Worm (Caenorhabditis elegans): Measurements from ENCODE around the gene parg-1.

Gene parg-1

DNA sequence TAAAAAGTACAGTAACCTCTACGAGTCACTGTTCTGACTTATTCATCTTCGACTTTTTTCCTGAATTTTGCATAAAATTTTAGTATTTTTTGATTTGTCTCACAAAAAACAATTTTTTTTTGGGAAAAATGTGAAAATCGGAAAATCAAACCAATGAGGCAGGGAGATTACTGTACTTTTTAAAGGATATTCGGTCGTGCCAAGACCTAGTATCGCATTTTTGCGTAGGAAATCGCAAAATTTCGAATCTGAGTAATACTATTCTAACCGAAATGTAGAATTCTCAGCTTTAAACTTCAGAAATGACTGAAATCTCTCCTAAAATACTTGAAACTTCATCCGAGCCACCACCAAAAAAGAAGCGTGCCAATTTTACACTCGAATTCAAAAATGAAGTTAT is 8.3 kb upstream of the parg-1 start, which contains the start of gene F21D5.4:
TSS of gene F21D5.4 (plus strand) at position 301 of the 400 bp plus-strand sequence.
- TF ChIP-seq ama-1 (optimal IDR thresholded peaks at IDR 0.05) (no peak), C38D4.7 (GFP tag; optimal IDR thresholded peaks at IDR 0.05) (no peak), ceh-34 (tag; optimal IDR thresholded peaks at IDR 0.05) (no peak), ceh-14 (tag; optimal IDR thresholded peaks at IDR 0.05) (no peak), che-1 (tag; optimal IDR thresholded peaks at IDR 0.05) (no peak)

DNA sequence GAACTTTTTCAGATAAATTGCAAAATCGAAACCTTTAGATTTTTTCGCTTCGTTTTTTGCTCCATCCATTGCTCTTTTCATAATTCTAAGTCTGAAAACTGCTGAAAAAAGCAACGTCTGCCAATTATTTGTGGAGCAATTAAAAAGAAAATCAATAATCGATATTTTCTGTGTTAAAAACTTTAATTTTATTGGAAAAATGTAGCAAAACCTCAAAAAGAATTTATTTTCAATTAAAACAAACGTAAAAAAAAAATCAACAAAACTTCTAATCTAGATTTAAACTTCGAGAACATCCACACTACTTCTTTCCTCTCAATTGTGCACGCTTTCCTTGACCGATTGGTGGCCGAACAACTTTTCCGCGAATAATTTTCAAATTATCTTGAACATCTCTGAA is 6.8 kb upstream of the parg-1 start, which contains the start of gene F21D5.5:
TSS of gene F21D5.5 (minus strand) at position 101 of the 400 bp plus-strand sequence.
- TF ChIP-seq tbx-2 (tag; optimal IDR thresholded peaks at IDR 0.05) (no peak), tbx-7 (tag; optimal IDR thresholded peaks at IDR 0.05) (no peak), ceh-48 (tag; optimal IDR thresholded peaks at IDR 0.05) (no peak), dve-1 (tag; optimal IDR thresholded peaks at IDR 0.05) (no peak), hlh-30 (tag; optimal IDR thresholded peaks at IDR 0.05; ENCODE audit: insufficient read depth) (no peak), npax-4 (tag; optimal IDR thresholded peaks at IDR 0.05) (no peak), ttx-3 (tag; optimal IDR thresholded peaks at IDR 0.05) (no peak)

DNA sequence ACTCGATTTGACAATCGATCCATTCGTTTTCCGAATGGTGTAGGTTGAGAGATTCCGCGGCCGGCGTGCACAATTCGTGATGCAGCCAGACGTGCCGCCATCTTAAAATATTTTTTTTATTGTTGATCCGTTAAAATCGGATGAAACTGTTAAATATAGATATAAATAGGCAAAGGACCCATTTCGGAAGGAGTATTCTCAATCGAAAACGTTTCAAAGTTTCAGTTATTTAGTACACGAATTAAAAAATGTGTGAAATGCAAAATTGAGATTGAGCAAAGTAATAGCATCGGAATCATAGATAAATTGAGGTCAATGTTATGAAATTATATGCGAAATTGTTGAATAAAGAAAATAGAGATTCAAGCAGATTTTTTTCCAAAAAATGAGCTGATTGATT is 6.1 kb upstream of the parg-1 start, which contains the start of gene mrps-33:
TSS of gene mrps-33 (minus strand) at position 101 of the 400 bp plus-strand sequence.
- no peak for TF ChIP-seq ceh-34 (tag; optimal IDR thresholded peaks at IDR 0.05)
- TF ChIP-seq unc-3 (GFP tag; conservative IDR thresholded peaks at IDR 0.05), result no peak
- no peak for TF ChIP-seq unc-3 (tag; optimal IDR thresholded peaks at IDR 0.05)
- no peak for TF ChIP-seq hlh-15 (tag; optimal IDR thresholded peaks at IDR 0.05)
- no peak for TF ChIP-seq lin-11 (tag; optimal IDR thresholded peaks at IDR 0.05)
- no peak for TF ChIP-seq T23F11.4 (GFP tag; optimal IDR thresholded peaks at IDR 0.05)
- TF ChIP-seq K09A11.1 (tag; optimal IDR thresholded peaks at IDR 0.05; ENCODE audit: insufficient read depth), result no peak
- TF ChIP-seq unc-86 (tag; optimal IDR thresholded peaks at IDR 0.05), result no peak
- no peak for TF ChIP-seq unc-42 (tag; optimal IDR thresholded peaks at IDR 0.05)
- no peak for TF ChIP-seq eyg-1 (tag; optimal IDR thresholded peaks at IDR 0.05)
- no peak for TF ChIP-seq ceh-22 (tag; optimal IDR thresholded peaks at IDR 0.05)
- TF ChIP-seq nfya-1 (tag; optimal IDR thresholded peaks at IDR 0.05), result no peak
- no peak for TF ChIP-seq ttx-3 (tag; optimal IDR thresholded peaks at IDR 0.05)
- TF ChIP-seq pros-1 (tag; optimal IDR thresholded peaks at IDR 0.05), result no peak
- no peak for TF ChIP-seq ceh-18 (tag; optimal IDR thresholded peaks at IDR 0.05)
- no peak for TF ChIP-seq pax-1 (tag; optimal IDR thresholded peaks at IDR 0.05)

DNA sequence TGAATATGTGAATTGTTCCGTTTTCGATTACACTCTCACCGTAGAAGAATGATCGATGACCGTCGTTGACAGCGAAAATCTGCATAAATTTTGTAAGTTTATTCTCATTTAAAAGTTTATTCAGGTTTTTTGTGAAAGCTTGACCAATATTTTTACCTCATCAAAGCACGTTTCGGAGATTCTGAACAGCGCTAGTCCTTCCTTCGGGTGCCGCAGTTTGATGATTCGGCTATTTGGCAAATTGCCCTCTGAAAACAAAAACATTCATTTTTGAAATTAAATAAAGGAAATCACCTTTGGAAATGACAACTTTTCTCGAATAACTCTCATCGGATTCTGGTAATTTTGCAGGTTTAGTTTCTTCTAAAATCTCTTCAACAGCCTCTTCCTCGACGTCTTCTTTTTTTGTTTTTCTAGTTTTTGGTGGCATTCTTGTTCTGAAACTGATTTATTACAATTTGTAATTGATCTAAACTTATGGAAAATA is 5.1 kb upstream of the parg-1 start, which contains the start of gene F21D5.6:
TSS of gene F21D5.6 (minus strand) at position 437 of the 487 bp plus-strand sequence.
- TF ChIP-seq ceh-30 (tag; optimal IDR thresholded peaks at IDR 0.05), result no peak
- TF ChIP-seq pqm-1 (tag; optimal IDR thresholded peaks at IDR 0.05), result no peak
- no peak for TF ChIP-seq ttx-3 (tag; optimal IDR thresholded peaks at IDR 0.05)
- TF ChIP-seq C38D4.7 (GFP tag; optimal IDR thresholded peaks at IDR 0.05), result no peak
- no peak for TF ChIP-seq ceh-45 (GFP tag; IDR thresholded peaks at IDR 0.05)
- no peak for TF ChIP-seq elt-2 (tag; optimal IDR thresholded peaks at IDR 0.05)
- TF ChIP-seq sdc-2 (tag; optimal IDR thresholded peaks at IDR 0.05), result no peak
- TF ChIP-seq ceh-24 (tag; optimal IDR thresholded peaks at IDR 0.05), result no peak
- TF ChIP-seq hlh-6 (tag; optimal IDR thresholded peaks at IDR 0.05), result no peak
- no peak for TF ChIP-seq madf-2 (tag; optimal IDR thresholded peaks at IDR 0.05)

DNA sequence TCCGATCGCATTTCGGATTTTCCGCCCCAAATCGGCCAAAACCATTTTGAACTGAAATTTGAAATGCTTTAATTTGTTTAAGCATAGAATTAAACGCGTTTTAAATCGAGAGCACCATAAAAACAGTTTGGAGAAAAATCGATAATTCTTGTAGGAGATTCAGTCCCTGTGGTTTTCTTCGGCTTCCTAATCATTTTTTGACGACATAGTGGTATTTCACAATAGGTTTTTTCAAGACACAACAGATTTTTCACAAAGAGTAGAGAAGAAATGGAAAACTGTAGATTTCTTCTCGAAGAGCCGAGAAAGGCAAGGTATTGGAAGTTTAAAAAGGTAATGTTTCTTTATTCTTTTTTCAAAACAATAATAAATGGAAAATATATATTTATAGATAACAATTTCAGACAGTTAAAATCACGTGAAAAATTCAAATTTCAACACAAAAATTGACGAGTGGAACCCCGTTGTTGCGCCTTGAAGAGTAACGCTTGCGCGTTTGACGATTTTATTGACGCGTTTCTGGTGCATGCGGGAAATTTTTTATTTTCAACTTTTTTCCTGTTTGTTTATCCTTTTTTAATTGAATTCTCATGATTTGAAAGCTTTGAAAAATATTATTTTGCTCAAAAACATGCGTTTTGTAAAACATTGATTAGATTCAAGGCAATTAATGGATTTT is 2.3 kb upstream of the parg-1 start, which contains the start of gene F21D5.7:
TSS of gene F21D5.7 (minus strand) at position 51 of the 679 bp plus-strand sequence.
- peak; percentile 6 for TF ChIP-seq unc-42 (tag; optimal IDR thresholded peaks at IDR 0.05)
- peak; percentile 38 for TF ChIP-seq hlh-30 (tag; optimal IDR thresholded peaks at IDR 0.05; ENCODE audit: insufficient read depth)
- peak; percentile 6 for TF ChIP-seq ets-4 (tag; optimal IDR thresholded peaks at IDR 0.05)
- peak; percentile 46 for TF ChIP-seq nfya-1 (tag; optimal IDR thresholded peaks at IDR 0.05)
- no peak for TF ChIP-seq ceh-18 (tag; optimal IDR thresholded peaks at IDR 0.05)
- TF ChIP-seq nhr-11 (tag; optimal IDR thresholded peaks at IDR 0.05), result no peak
